Worm (Caenorhabditis elegans) whole organism, late embryonic: Measurements from ENCODE around the gene T06D4.6.

Experiments
- ceh-14 ChIP-seq: sonication (generic microtip); optimal IDR thresholded peaks from 2 replicates; lab custom pipeline; 2016; ENCODE audit warnings: missing genotype, missing genetic modification characterization, missing compliant biosample characterization
- elt-2 ChIP-seq: sonication (generic microtip); optimal IDR thresholded peaks from 2 replicates; lab custom pipeline; 2016; ENCODE audit warnings: missing genetic modification reagents, missing genetic modification characterization, missing compliant biosample characterization
- pag-3 ChIP-seq: sonication (generic microtip); optimal IDR thresholded peaks from 2 replicates; lab custom pipeline; 2016; ENCODE audit warnings: missing compliant biosample characterization, missing genetic modification characterization, borderline replicate concordance
- unc-42 ChIP-seq: sonication (generic microtip); optimal IDR thresholded peaks from 2 replicates; lab custom pipeline; 2016; ENCODE audit warnings: missing genotype, missing genetic modification characterization, missing compliant biosample characterization

- TF ChIP-seq unc-42 (no peak), elt-2 (tag; lab: Kevin White, UChicago) (no peak), pag-3 (tag; lab: Kevin White, UChicago) (no peak), ceh-14 (tag; lab: Kevin White, UChicago) (no peak)
These were observed 11.8 kb upstream of the T06D4.6 start, which contains the start of gene nep-9 for ce11 chrII:3399212-3399611.
